Fruit fly (Drosophila melanogaster) whole organism, prepupa: ENCODE data around the gene CG8202.

ENCODE experiments used
- CG11294 ChIP-seq: fragments of 200-800 bp; sonication (Bioruptor generic); IDR thresholded peaks from 2 replicates; pipeline ENCODE4 v1.3.6; 2022; ENCODE audit warnings: missing biosample characterization, missing genetic modification characterization
- CG11762 ChIP-seq: fragments of 200-800 bp; sonication (Bioruptor generic); optimal IDR thresholded peaks from 3 replicates; lab custom pipeline; 2016; ENCODE audit warnings: missing biosample characterization, missing genetic modification characterization; ENCODE audit not compliant: insufficient read depth
- CG32006 ChIP-seq: fragments of 200-800 bp; sonication (Bioruptor generic); optimal IDR thresholded peaks from 3 replicates; lab custom pipeline; 2017; ENCODE audit warnings: missing biosample characterization, mild to moderate bottlenecking, missing genetic modification characterization
- CG34406 ChIP-seq: fragments of 200-800 bp; sonication (Bioruptor generic); optimal IDR thresholded peaks from 3 replicates; lab custom pipeline; 2016; ENCODE audit warnings: missing biosample characterization, missing genetic modification characterization
- CG3919 ChIP-seq: fragments of 200-800 bp; sonication (Bioruptor generic); optimal IDR thresholded peaks from 3 replicates; lab custom pipeline; 2016; ENCODE audit warnings: missing biosample characterization, missing genetic modification characterization
- CG6163 ChIP-seq: fragments of 200-800 bp; sonication (Bioruptor generic); IDR thresholded peaks from 3 replicates; pipeline ENCODE4 v1.3.6; 2022; ENCODE audit warnings: missing biosample characterization, missing genetic modification characterization
- CG6276 ChIP-seq: fragments of 200-800 bp; sonication (Bioruptor generic); optimal IDR thresholded peaks from 2 replicates; lab custom pipeline; 2017; ENCODE audit warnings: missing biosample characterization, mild to moderate bottlenecking, missing genetic modification characterization
- CG6792 ChIP-seq: fragments of 200-800 bp; sonication (Bioruptor generic); optimal IDR thresholded peaks from 3 replicates; lab custom pipeline; 2016; ENCODE audit warnings: missing biosample characterization, missing genetic modification characterization
- CG7368 ChIP-seq: fragments of 200-800 bp; sonication (Bioruptor generic); optimal IDR thresholded peaks from 3 replicates; lab custom pipeline; 2016; ENCODE audit warnings: missing biosample characterization, missing genetic modification characterization
- CG8119 ChIP-seq: fragments of 200-800 bp; sonication (Bioruptor generic); IDR thresholded peaks from 3 replicates; pipeline ENCODE4 v1.3.6; 2022; ENCODE audit warnings: missing biosample characterization, missing genetic modification characterization
- CG8319 ChIP-seq: fragments of 200-800 bp; sonication (Bioruptor generic); optimal IDR thresholded peaks from 3 replicates; lab custom pipeline; 2016; ENCODE audit warnings: missing biosample characterization, missing genetic modification characterization
- CG8632 ChIP-seq: fragments of 200-800 bp; sonication (Bioruptor generic); optimal IDR thresholded peaks from 3 replicates; lab custom pipeline; 2016; ENCODE audit warnings: missing biosample characterization, missing genetic modification characterization
- Eip93F ChIP-seq: fragments of 200-800 bp; sonication (Bioruptor generic); optimal IDR thresholded peaks from 2 replicates; lab custom pipeline; 2016; ENCODE audit warnings: missing biosample characterization, mild to moderate bottlenecking, missing genetic modification characterization
- Ets96B ChIP-seq: fragments of 200-800 bp; optimal IDR thresholded peaks from 2 replicates; lab custom pipeline; 2019; ENCODE audit warnings: missing biosample characterization, mild to moderate bottlenecking, missing genetic modification characterization, moderate library complexity
- Gug ChIP-seq: fragments of 200-800 bp; sonication (Bioruptor generic); IDR thresholded peaks from 2 replicates; pipeline ENCODE4 v1.3.6; 2022; ENCODE audit warnings: missing biosample characterization, missing genetic modification characterization
- Lpt ChIP-seq: fragments of 200-800 bp; sonication (Bioruptor generic); optimal IDR thresholded peaks from 3 replicates; lab custom pipeline; 2016; ENCODE audit warnings: missing biosample characterization, missing genetic modification characterization
- OdsH ChIP-seq: fragments of 200-800 bp; sonication (Bioruptor generic); optimal IDR thresholded peaks from 3 replicates; lab custom pipeline; 2016; ENCODE audit warnings: missing biosample characterization, missing genetic modification characterization
- Smox ChIP-seq: fragments of 200-800 bp; sonication (Bioruptor generic); optimal IDR thresholded peaks from 3 replicates; lab custom pipeline; 2016; ENCODE audit warnings: missing biosample characterization, missing genetic modification characterization
- Sox15 ChIP-seq: fragments of 200-800 bp; sonication (Bioruptor generic); optimal IDR thresholded peaks from 3 replicates; lab custom pipeline; 2016; ENCODE audit warnings: missing biosample characterization, missing genetic modification characterization
- achi ChIP-seq: fragments of 200-800 bp; sonication (Bioruptor generic); optimal IDR thresholded peaks from 3 replicates; lab custom pipeline; 2016; ENCODE audit warnings: missing biosample characterization, missing genetic modification characterization
- acj6 ChIP-seq: fragments of 200-800 bp; sonication (Bioruptor generic); optimal IDR thresholded peaks from 3 replicates; lab custom pipeline; 2016; ENCODE audit warnings: missing biosample characterization, missing genetic modification characterization
- dsx ChIP-seq: fragments of 200-800 bp; optimal IDR thresholded peaks from 3 replicates; lab custom pipeline; 2019; ENCODE audit warnings: missing biosample characterization, mild to moderate bottlenecking, missing genetic modification characterization, moderate library complexity; ENCODE audit not compliant: poor library complexity, severe bottlenecking
- esn ChIP-seq: fragments of 200-800 bp; sonication (Bioruptor generic); optimal IDR thresholded peaks from 2 replicates; lab custom pipeline; 2016; ENCODE audit warnings: missing biosample characterization, mild to moderate bottlenecking, missing genetic modification characterization, moderate library complexity
- fkh ChIP-seq: fragments of 200-800 bp; sonication (Bioruptor generic); optimal IDR thresholded peaks from 3 replicates; lab custom pipeline; 2017; ENCODE audit warnings: missing biosample characterization, mild to moderate bottlenecking, missing genetic modification characterization, moderate library complexity
- lz ChIP-seq: fragments of 200-800 bp; sonication (Bioruptor generic); optimal IDR thresholded peaks from 3 replicates; lab custom pipeline; 2016; ENCODE audit warnings: missing biosample characterization, missing genetic modification characterization
- net ChIP-seq: fragments of 200-800 bp; sonication (Bioruptor generic); optimal IDR thresholded peaks from 3 replicates; lab custom pipeline; 2016; ENCODE audit warnings: missing biosample characterization, missing genetic modification characterization
- salr ChIP-seq, 2 experiments: fragments of 200-800 bp; sonication (Bioruptor generic); optimal IDR thresholded peaks; 3 replicates each; lab custom pipeline; 2016 to 2018; ENCODE audit warnings: missing biosample characterization in 2 of 2, missing genetic modification characterization in 2 of 2, mild to moderate bottlenecking in 1 of 2
- topi ChIP-seq: fragments of 200-800 bp; sonication (Bioruptor generic); optimal IDR thresholded peaks from 3 replicates; lab custom pipeline; 2016; ENCODE audit warnings: missing biosample characterization, missing genetic modification characterization
- vri ChIP-seq: fragments of 200-800 bp; sonication (Bioruptor generic); optimal IDR thresholded peaks from 3 replicates; lab custom pipeline; 2016; ENCODE audit warnings: missing biosample characterization, mild to moderate bottlenecking, missing genetic modification characterization

The CG8202 gene

DNA sequence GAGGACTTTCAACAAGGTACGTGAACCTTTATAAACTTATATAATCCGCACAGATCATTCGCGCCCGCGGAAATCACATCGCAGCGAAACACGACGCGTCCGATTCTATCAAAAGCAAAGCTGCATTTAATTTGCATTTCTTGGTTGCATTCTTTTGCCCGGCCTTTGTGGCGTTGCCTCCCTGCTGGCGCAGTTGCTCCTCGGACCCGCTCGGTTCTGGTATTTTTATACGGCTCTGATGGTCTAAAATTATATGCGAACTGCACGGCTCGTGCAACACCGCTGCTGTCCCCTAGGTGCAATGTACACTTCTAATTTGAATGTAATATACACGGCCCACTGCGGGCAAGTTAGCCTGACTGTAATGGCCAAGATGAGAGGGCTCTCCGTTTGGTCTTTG is 13.5 kb upstream of the CG8202 start, which contains the start of gene Cks85A:
TSS of gene Cks85A (minus strand) at position 101 of the 400 bp plus-strand sequence.
- TF ChIP-seq CG32006 (GFP tag; lab: Kevin White, UChicago) (no peak), acj6 (GFP tag; lab: Kevin White, UChicago) (no peak), CG6276 (GFP tag; lab: Kevin White, UChicago) (no peak), Ets96B (tag; lab: Kevin White, UChicago) (no peak), CG6163 (GFP tag; lab: Robert Waterston, UW) (0 out of 3 replicates have a peak, but pooled peaks have one; percentile 22), achi (GFP tag; lab: Kevin White, UChicago) (no peak), vri (GFP tag; lab: Kevin White, UChicago) (no peak)

DNA sequence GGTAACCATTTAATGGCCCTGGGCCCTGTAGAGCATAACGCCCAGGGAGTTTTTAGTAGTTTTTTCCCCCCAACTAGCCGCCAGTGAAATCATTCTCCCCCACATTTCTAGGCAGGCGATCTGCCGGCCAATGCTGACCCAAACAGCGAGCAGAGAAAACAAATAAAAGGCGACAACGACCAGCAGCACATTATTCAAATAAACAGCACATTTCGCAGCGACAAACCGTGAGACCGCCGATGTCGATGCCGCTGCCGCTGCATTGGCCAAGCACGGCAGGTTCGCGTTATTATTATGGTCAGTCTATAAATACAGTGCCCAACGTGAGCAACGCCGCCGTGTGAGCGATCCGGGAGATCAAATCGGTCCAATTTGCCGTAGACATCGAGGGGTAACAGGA is 13.0 kb upstream of the CG8202 start, which contains the start of gene CG11760:
TSS of gene CG11760 (plus strand) at position 301 of the 400 bp plus-strand sequence.
- TF ChIP-seq salr (GFP tag; optimal IDR thresholded peaks at IDR 0.05; lab: Kevin White, UChicago): no peak
- no peak for TF ChIP-seq acj6 (GFP tag; lab: Kevin White, UChicago)

DNA sequence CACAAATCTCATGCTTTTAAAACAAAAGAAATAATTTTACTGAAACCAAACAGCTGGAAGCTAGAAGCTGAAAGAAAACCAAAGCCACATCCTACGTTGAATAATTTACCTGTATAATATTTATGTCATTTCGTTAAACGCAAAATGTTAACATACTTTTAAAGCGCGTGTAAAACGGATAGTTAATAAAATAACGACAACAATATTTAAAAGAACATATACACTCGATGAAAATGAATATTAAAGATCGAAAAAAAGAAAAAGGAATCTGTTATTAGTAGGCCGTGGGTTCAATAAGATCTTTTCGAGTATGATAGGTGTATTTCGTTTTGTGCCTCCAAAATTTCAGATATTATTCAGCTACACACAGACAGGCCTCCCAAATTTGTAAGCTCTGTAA is 10.8 kb upstream of the CG8202 start, which contains the start of gene CG8136:
TSS of gene CG8136 (plus strand) at position 301 of the 400 bp plus-strand sequence.
- TF ChIP-seq fkh: no peak
- no peak for TF ChIP-seq lz (GFP tag; lab: Kevin White, UChicago)
- no peak for TF ChIP-seq Lpt (GFP tag; lab: Kevin White, UChicago)
- no peak for TF ChIP-seq CG11762 (GFP tag; lab: Kevin White, UChicago)
- TF ChIP-seq net: no peak
- TF ChIP-seq salr (GFP tag; optimal IDR thresholded peaks at IDR 0.05; lab: Kevin White, UChicago): no peak
- no peak for TF ChIP-seq dsx (GFP tag; lab: Kevin White, UChicago)

DNA sequence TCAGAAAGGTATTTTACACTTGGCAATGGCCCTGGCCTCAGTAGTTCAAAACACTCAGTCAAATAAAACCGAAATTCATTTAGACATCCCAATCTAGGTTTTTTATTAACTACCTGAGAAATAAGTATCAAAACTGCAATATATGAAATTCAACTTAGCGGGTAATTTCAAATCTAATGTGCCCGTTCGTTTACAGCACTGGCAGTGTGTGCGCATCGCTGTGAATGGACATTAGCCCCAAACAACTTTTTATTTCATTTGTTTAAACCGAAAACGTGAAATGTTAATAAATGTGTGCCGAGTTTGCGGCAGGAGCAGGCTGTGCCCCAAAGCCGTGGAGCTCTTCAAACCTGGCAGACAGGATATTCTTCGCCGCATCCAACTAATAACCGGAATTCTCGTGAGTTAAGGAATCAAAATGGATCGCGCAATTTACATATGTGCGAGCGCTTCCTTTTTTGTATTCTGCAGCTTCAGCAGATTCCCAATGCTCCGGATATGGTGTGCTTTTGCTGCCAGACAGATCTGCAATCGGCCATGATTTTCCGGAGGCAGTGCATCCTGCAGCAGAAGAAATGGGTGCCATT is 8.8 kb upstream of the CG8202 start, which contains the start of gene nom:
TSS of gene nom (plus strand) at position 213 of the 587 bp plus-strand sequence.
- no peak for TF ChIP-seq OdsH (GFP tag; lab: Kevin White, UChicago)
- no peak for TF ChIP-seq CG7368 (GFP tag; lab: Kevin White, UChicago)
- TF ChIP-seq CG8632 (GFP tag; lab: Kevin White, UChicago): no peak
- no peak for TF ChIP-seq Eip93F (GFP tag; lab: Kevin White, UChicago)
- TF ChIP-seq dsx (GFP tag; lab: Kevin White, UChicago): no peak
- TF ChIP-seq CG6163 (GFP tag; lab: Robert Waterston, UW): no peak
- no peak for TF ChIP-seq Sox15
- no peak for TF ChIP-seq CG8119 (GFP tag; lab: Robert Waterston, UW)

DNA sequence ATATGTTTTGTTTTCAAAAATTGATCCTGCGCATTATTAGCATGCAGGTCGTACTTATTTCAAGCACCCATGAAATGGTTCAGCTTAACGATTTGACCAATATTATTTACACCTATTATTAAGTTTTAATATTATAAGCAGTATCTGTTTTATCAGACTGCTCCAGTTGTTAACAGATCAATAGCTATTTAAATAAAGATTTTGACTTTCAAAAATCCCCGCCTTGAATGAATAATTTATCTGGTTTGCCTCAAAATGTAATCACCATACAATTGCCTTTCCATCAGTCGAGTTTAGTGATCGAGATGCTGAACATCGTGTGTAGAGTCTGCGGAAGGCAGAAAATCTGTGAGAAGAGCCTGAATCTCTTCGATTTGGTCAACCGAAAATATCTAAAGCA is 6.7 kb upstream of the CG8202 start, which contains the start of gene ouib:
TSS of gene ouib (plus strand) at position 301 of the 400 bp plus-strand sequence.
- no peak for TF ChIP-seq CG3919 (GFP tag; lab: Kevin White, UChicago)
- TF ChIP-seq CG8119 (GFP tag; lab: Robert Waterston, UW): no peak
- TF ChIP-seq CG11294: no peak
- TF ChIP-seq Gug (GFP tag; lab: Robert Waterston, UW): no peak
- TF ChIP-seq CG6792: no peak
- no peak for TF ChIP-seq topi (GFP tag; lab: Kevin White, UChicago)
- TF ChIP-seq Smox (GFP tag; lab: Kevin White, UChicago): no peak
- TF ChIP-seq CG8319 (GFP tag; lab: Kevin White, UChicago): no peak

DNA sequence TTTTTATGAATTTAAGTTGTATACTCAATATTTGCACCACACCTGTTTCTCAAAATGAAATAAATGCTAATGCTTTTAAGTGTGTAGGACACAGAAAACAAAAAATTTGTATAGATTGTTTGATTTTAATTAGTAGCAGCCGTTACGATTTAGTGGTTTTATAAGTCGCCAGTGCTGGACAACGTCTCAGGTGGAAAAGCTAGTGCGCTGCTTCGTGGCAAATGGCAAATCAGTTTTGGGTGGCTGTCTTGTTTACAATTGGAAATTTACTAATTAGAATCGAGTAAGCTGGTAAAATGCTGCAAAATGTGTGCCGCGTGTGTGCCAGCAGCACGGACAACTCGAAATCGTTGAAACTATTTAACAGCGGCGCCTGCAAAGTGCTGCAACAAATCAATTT is 5.3 kb upstream of the CG8202 start, which contains the start of gene CG8159:
TSS of gene CG8159 (plus strand) at position 223 of the 400 bp plus-strand sequence.
- TF ChIP-seq CG34406 (GFP tag; lab: Kevin White, UChicago) (no peak), esn (GFP tag; lab: Kevin White, UChicago) (peak; percentile 25)
